In genomic region chr2L:6945088-6945487, dm6 we compare ENCODE assay signal across 1 fruit fly cellular context.
TF ChIP-seq lines count a peak whose summit lies in the region.

Gene Fgop2 (minus strand): TSS chr2L:6945289.

TF ChIP-seq in whole organism, embryonic, 481 proteins besides CTCF, POLR2A, EP300 and RAD21 (continued from another document):
- no peak for TF ChIP-seq lov (optimal IDR thresholded peaks at IDR 0.05; lab: Kevin White, UChicago)
- TF ChIP-seq lov (GFP tag; IDR thresholded peaks at IDR 0.05; lab: Robert Waterston, UW), result no peak
- no peak for TF ChIP-seq CG17912 (GFP tag; optimal IDR thresholded peaks at IDR 0.05; lab: Kevin White, UChicago)
- peak; percentile 69 for TF ChIP-seq MBD-R2 (GFP tag; IDR thresholded peaks at IDR 0.05; lab: Robert Waterston, UW)
- no peak for TF ChIP-seq dm (GFP tag; optimal IDR thresholded peaks at IDR 0.05; lab: Kevin White, UChicago)
- no peak for TF ChIP-seq Bgb (GFP tag; IDR thresholded peaks at IDR 0.05; lab: Robert Waterston, UW; ENCODE audit: partially characterized antibody)
- peak; percentile 51 for TF ChIP-seq CG1603 (tag; optimal IDR thresholded peaks at IDR 0.05; lab: Kevin White, UChicago)
- TF ChIP-seq Hr3 (GFP tag; optimal IDR thresholded peaks at IDR 0.05; lab: Kevin White, UChicago), result peak; percentile 36
- TF ChIP-seq bcd (GFP tag; optimal IDR thresholded peaks at IDR 0.05; lab: Kevin White, UChicago), result no peak
- peak; percentile 31 for TF ChIP-seq cad (GFP tag; optimal IDR thresholded peaks at IDR 0.05; lab: Kevin White, UChicago)
- TF ChIP-seq CG12659 (GFP tag; optimal IDR thresholded peaks at IDR 0.05; lab: Kevin White, UChicago), result peak; percentile 26
- peak; percentile 13 for TF ChIP-seq CG30020 (tag; optimal IDR thresholded peaks at IDR 0.05; lab: Kevin White, UChicago)
- no peak for TF ChIP-seq CG8478 (optimal IDR thresholded peaks at IDR 0.05; lab: Kevin White, UChicago)
- TF ChIP-seq stwl (tag; optimal IDR thresholded peaks at IDR 0.05; lab: Kevin White, UChicago), result peak; percentile 83
- TF ChIP-seq nom (GFP tag; optimal IDR thresholded peaks at IDR 0.05; lab: Kevin White, UChicago), result no peak
- peak; percentile 15 for TF ChIP-seq phol (tag; optimal IDR thresholded peaks at IDR 0.05; lab: Kevin White, UChicago)
- no peak for TF ChIP-seq CG13624 (GFP tag; optimal IDR thresholded peaks at IDR 0.05; lab: Kevin White, UChicago)
- TF ChIP-seq Six4 (GFP tag; optimal IDR thresholded peaks at IDR 0.05; lab: Kevin White, UChicago), result no peak
- peak; percentile 91 for TF ChIP-seq gfzf (GFP tag; optimal IDR thresholded peaks at IDR 0.05; lab: Kevin White, UChicago)
- no peak for TF ChIP-seq Atf6 (GFP tag; IDR thresholded peaks at IDR 0.05; lab: Robert Waterston, UW)
- TF ChIP-seq Ets97D (GFP tag; optimal IDR thresholded peaks at IDR 0.05; lab: Kevin White, UChicago), result peak; percentile 20
- TF ChIP-seq ATbp (GFP tag; optimal IDR thresholded peaks at IDR 0.05; lab: Kevin White, UChicago), result no peak
- TF ChIP-seq lilli (GFP tag; optimal IDR thresholded peaks at IDR 0.05; lab: Kevin White, UChicago), result no peak
- peak; percentile 74 for TF ChIP-seq Dp (GFP tag; optimal IDR thresholded peaks at IDR 0.05; lab: Kevin White, UChicago)
- TF ChIP-seq Fer1 (GFP tag; optimal IDR thresholded peaks at IDR 0.05; lab: Kevin White, UChicago), result no peak
- TF ChIP-seq CG2678 (tag; optimal IDR thresholded peaks at IDR 0.05; lab: Kevin White, UChicago), result no peak
- TF ChIP-seq crp (GFP tag; optimal IDR thresholded peaks at IDR 0.05; lab: Kevin White, UChicago), result no peak
- no peak for TF ChIP-seq CG10462 (GFP tag; optimal IDR thresholded peaks at IDR 0.05; lab: Kevin White, UChicago)
- no peak for TF ChIP-seq pb (GFP tag; optimal IDR thresholded peaks at IDR 0.05; lab: Kevin White, UChicago)
- no peak for TF ChIP-seq CG14014 (GFP tag; IDR thresholded peaks at IDR 0.05; lab: Robert Waterston, UW)
- peak; percentile 81 for TF ChIP-seq MESR4 (GFP tag; optimal IDR thresholded peaks at IDR 0.05; lab: Kevin White, UChicago)
- no peak for TF ChIP-seq CG5953 (GFP tag; IDR thresholded peaks at IDR 0.05; lab: Robert Waterston, UW)
- TF ChIP-seq rib (GFP tag; IDR thresholded peaks at IDR 0.05; lab: Robert Waterston, UW), result no peak
- peak; percentile 70 for TF ChIP-seq CG9797 (GFP tag; optimal IDR thresholded peaks at IDR 0.05; lab: Kevin White, UChicago)
- TF ChIP-seq CG13287 (GFP tag; IDR thresholded peaks at IDR 0.05; lab: Robert Waterston, UW; ENCODE audit: partially characterized antibody), result peak; percentile 38; the same call in 1 of the 2 replicates
- TF ChIP-seq Kr (GFP tag; optimal IDR thresholded peaks at IDR 0.05; lab: Kevin White, UChicago), result no peak
- TF ChIP-seq HmgZ (tag; optimal IDR thresholded peaks at IDR 0.05; lab: Kevin White, UChicago), result peak; percentile 19
- no peak for TF ChIP-seq CG31365 (tag; optimal IDR thresholded peaks at IDR 0.05; lab: Kevin White, UChicago)
- TF ChIP-seq CG17829 (tag; optimal IDR thresholded peaks at IDR 0.05; lab: Kevin White, UChicago), result peak; percentile 21
- TF ChIP-seq CG2116 (GFP tag; optimal IDR thresholded peaks at IDR 0.05; lab: Kevin White, UChicago), result peak; percentile 6
- no peak for TF ChIP-seq CG11398 (GFP tag; optimal IDR thresholded peaks at IDR 0.05; lab: Kevin White, UChicago)
- TF ChIP-seq CG4617 (GFP tag; optimal IDR thresholded peaks at IDR 0.05; lab: Kevin White, UChicago; ENCODE audit: borderline replicate concordance), result peak; percentile 80
- TF ChIP-seq ash1 (GFP tag; optimal IDR thresholded peaks at IDR 0.05; lab: Kevin White, UChicago), result no peak
- TF ChIP-seq nmo (GFP tag; optimal IDR thresholded peaks at IDR 0.05; lab: Kevin White, UChicago), result peak; percentile 8
- peak; percentile 72 for TF ChIP-seq YL-1 (GFP tag; optimal IDR thresholded peaks at IDR 0.05; lab: Kevin White, UChicago)
- no peak for TF ChIP-seq Xbp1 (GFP tag; optimal IDR thresholded peaks at IDR 0.05; lab: Kevin White, UChicago)
TF ChIP-seq in whole organism, embryonic: peak in this region for 32.
